Fruit fly (Drosophila melanogaster) whole organism, embryonic: ENCODE measurements around the gene Prx4.

Source experiments
- Aef1 ChIP-seq: fragments of 200-800 bp; sonication (Bioruptor generic); IDR thresholded peaks from 3 replicates; pipeline ENCODE4 v1.3.6; 2022; ENCODE audit warnings: missing biosample characterization, missing genetic modification characterization
- BtbVII ChIP-seq: fragments of 200-800 bp; sonication (Bioruptor generic); optimal IDR thresholded peaks from 3 replicates; lab custom pipeline; 2017; ENCODE audit warnings: missing biosample characterization, mild to moderate bottlenecking, missing genetic modification characterization
- CG10267 ChIP-seq: fragments of 200-800 bp; sonication (Bioruptor generic); optimal IDR thresholded peaks from 2 replicates; lab custom pipeline; 2018; ENCODE audit warnings: missing biosample characterization, mild to moderate bottlenecking, missing genetic modification characterization, moderate library complexity
- CG10543 ChIP-seq: fragments of 200-800 bp; sonication (Bioruptor generic); optimal IDR thresholded peaks from 3 replicates; lab custom pipeline; 2017; ENCODE audit warnings: missing biosample characterization, mild to moderate bottlenecking, missing genetic modification characterization, moderate library complexity
- CG11247 ChIP-seq: fragments of 200-800 bp; sonication (Bioruptor generic); IDR thresholded peaks from 2 replicates; pipeline ENCODE4 v1.3.6; 2022; ENCODE audit warnings: missing biosample characterization, missing genetic modification characterization
- CG14441 ChIP-seq: fragments of 200-800 bp; sonication (Bioruptor generic); IDR thresholded peaks from 2 replicates; pipeline ENCODE4 v1.3.6; 2022; ENCODE audit warnings: missing biosample characterization, missing genetic modification characterization
- CG14860 ChIP-seq: fragments of 200-800 bp; sonication (Bioruptor generic); IDR thresholded peaks from 3 replicates; pipeline ENCODE4 v1.3.6; 2022; ENCODE audit warnings: missing biosample characterization, missing genetic modification characterization; ENCODE audit not compliant: partially characterized antibody
- CG15073 ChIP-seq: fragments of 200-800 bp; sonication (Bioruptor generic); optimal IDR thresholded peaks from 2 replicates; lab custom pipeline; 2016; ENCODE audit warnings: missing biosample characterization, missing genetic modification characterization
- CG16813 ChIP-seq: fragments of 200-800 bp; sonication (Bioruptor generic); IDR thresholded peaks from 3 replicates; pipeline ENCODE4 v1.3.6; 2022; ENCODE audit warnings: missing biosample characterization, missing genetic modification characterization; ENCODE audit not compliant: partially characterized antibody
- CG17612 ChIP-seq: fragments of 200-800 bp; sonication (Bioruptor generic); IDR thresholded peaks from 2 replicates; pipeline ENCODE4 v1.3.6; 2022; ENCODE audit warnings: missing biosample characterization, missing genetic modification characterization
- CG3065 ChIP-seq: fragments of 200-800 bp; sonication (Bioruptor generic); optimal IDR thresholded peaks from 2 replicates; lab custom pipeline; 2016; ENCODE audit warnings: missing biosample characterization, missing genetic modification characterization
- CG32772 ChIP-seq: fragments of 200-800 bp; sonication (Bioruptor generic); IDR thresholded peaks from 2 replicates; pipeline ENCODE4 v1.3.6; 2022; ENCODE audit warnings: missing biosample characterization, missing genetic modification characterization
- CG4282 ChIP-seq: fragments of 200-800 bp; sonication (Bioruptor generic); optimal IDR thresholded peaks from 2 replicates; lab custom pipeline; 2016; ENCODE audit warnings: missing biosample characterization, missing genetic modification characterization
- CG4707 ChIP-seq: fragments of 200-800 bp; sonication (Bioruptor generic); optimal IDR thresholded peaks from 2 replicates; lab custom pipeline; 2018; ENCODE audit warnings: missing biosample characterization, mild to moderate bottlenecking, missing genetic modification characterization, moderate library complexity
- CG6654 ChIP-seq: fragments of 200-800 bp; sonication (Bioruptor generic); optimal IDR thresholded peaks from 2 replicates; lab custom pipeline; 2017; ENCODE audit warnings: missing biosample characterization, mild to moderate bottlenecking, missing genetic modification characterization
- CG9876 ChIP-seq: fragments of 200-800 bp; sonication (Bioruptor generic); optimal IDR thresholded peaks from 2 replicates; lab custom pipeline; 2016; ENCODE audit warnings: missing biosample characterization, missing genetic modification characterization
- CG9932 ChIP-seq: fragments of 200-800 bp; sonication (Bioruptor generic); IDR thresholded peaks from 2 replicates; pipeline ENCODE4 v1.3.6; 2022; ENCODE audit warnings: missing biosample characterization, missing genetic modification characterization
- D19B ChIP-seq: fragments of 200-800 bp; sonication (Bioruptor generic); optimal IDR thresholded peaks from 2 replicates; lab custom pipeline; 2017; ENCODE audit warnings: missing biosample characterization, mild to moderate bottlenecking, missing genetic modification characterization
- Doc2 ChIP-seq: fragments of 200-800 bp; sonication (Bioruptor generic); IDR thresholded peaks from 2 replicates; pipeline ENCODE4 v1.3.6; 2022; ENCODE audit warnings: missing biosample characterization, missing genetic modification characterization
- Ets97D ChIP-seq: fragments of 200-800 bp; sonication (Bioruptor generic); optimal IDR thresholded peaks from 3 replicates; lab custom pipeline; 2016; ENCODE audit warnings: missing biosample characterization, missing genetic modification characterization
- Gsc ChIP-seq: fragments of 200-800 bp; sonication (Bioruptor generic); IDR thresholded peaks from 2 replicates; pipeline ENCODE4 v1.3.6; 2022; ENCODE audit warnings: missing biosample characterization, missing genetic modification characterization
- H15 ChIP-seq: fragments of 200-800 bp; sonication (Bioruptor generic); IDR thresholded peaks from 3 replicates; pipeline ENCODE4 v1.3.6; 2022; ENCODE audit warnings: missing biosample characterization, missing genetic modification characterization
- HLH4C ChIP-seq: fragments of 200-800 bp; sonication (Bioruptor generic); IDR thresholded peaks from 3 replicates; pipeline ENCODE4 v1.3.6; 2022; ENCODE audit warnings: missing biosample characterization, missing genetic modification characterization; ENCODE audit not compliant: partially characterized antibody
- Hsf ChIP-seq: fragments of 200-800 bp; sonication (Bioruptor generic); optimal IDR thresholded peaks from 3 replicates; lab custom pipeline; 2016; ENCODE audit warnings: missing biosample characterization, missing genetic modification characterization
- Mes4 ChIP-seq: fragments of 200-800 bp; sonication (Bioruptor generic); optimal IDR thresholded peaks from 2 replicates; lab custom pipeline; 2016; ENCODE audit warnings: missing biosample characterization, missing genetic modification characterization
- Myb ChIP-seq: fragments of 200-800 bp; sonication (Bioruptor generic); optimal IDR thresholded peaks from 2 replicates; lab custom pipeline; 2016; ENCODE audit warnings: missing biosample characterization, missing genetic modification characterization
- Optix ChIP-seq: fragments of 200-800 bp; sonication (Bioruptor generic); IDR thresholded peaks from 3 replicates; pipeline ENCODE4 v1.3.6; 2022; ENCODE audit warnings: missing biosample characterization, missing genetic modification characterization
- Rx ChIP-seq: fragments of 200-800 bp; sonication (Bioruptor generic); IDR thresholded peaks from 2 replicates; pipeline ENCODE4 v1.3.6; 2022; ENCODE audit warnings: missing biosample characterization, missing genetic modification characterization
- br ChIP-seq: fragments of >200 bp; optimal IDR thresholded peaks from 2 replicates; lab custom pipeline; 2017
- chif ChIP-seq, 2 experiments: fragments of 200-800 bp; sonication (Bioruptor generic); optimal IDR thresholded peaks; 3 replicates each; lab custom pipeline; 2016; ENCODE audit warnings: missing biosample characterization in 2 of 2, missing genetic modification characterization in 2 of 2
- chinmo ChIP-seq: fragments of 200-800 bp; sonication (Bioruptor generic); IDR thresholded peaks from 4 replicates; pipeline ENCODE4 v1.3.6; 2022; ENCODE audit warnings: missing biosample characterization, missing genetic modification characterization; ENCODE audit not compliant: partially characterized antibody
- dmrt11E ChIP-seq: fragments of 200-800 bp; sonication (Bioruptor generic); optimal IDR thresholded peaks from 3 replicates; lab custom pipeline; 2018; ENCODE audit warnings: missing biosample characterization, mild to moderate bottlenecking, missing genetic modification characterization, moderate library complexity
- gcm ChIP-seq: fragments of 200-800 bp; sonication (Bioruptor generic); optimal IDR thresholded peaks from 2 replicates; lab custom pipeline; 2019; ENCODE audit warnings: missing biosample characterization, mild to moderate bottlenecking, missing genetic modification characterization, moderate library complexity
- gro ChIP-seq: fragments of 200-800 bp; sonication (Bioruptor generic); optimal IDR thresholded peaks from 2 replicates; lab custom pipeline; 2016; ENCODE audit warnings: missing biosample characterization, missing genetic modification characterization
- ham ChIP-seq: fragments of 200-800 bp; sonication (Bioruptor generic); IDR thresholded peaks from 2 replicates; pipeline ENCODE4 v1.3.6; 2022; ENCODE audit warnings: missing biosample characterization, missing genetic modification characterization
- hkb ChIP-seq, 2 experiments: fragments of 200-800 bp in 1 of 2; fragments of >200 bp in 1 of 2; sonication (Bioruptor generic) in 1 of 2; IDR thresholded peaks in 1 of 2; optimal IDR thresholded peaks in 1 of 2; 2 replicates each; pipeline versions ENCODE4 v1.3.6 to Lab custom; 2017 to 2022; ENCODE audit warnings: missing biosample characterization in 1 of 2, missing genetic modification characterization in 1 of 2
- hth ChIP-seq: fragments of >200 bp; optimal IDR thresholded peaks from 2 replicates; lab custom pipeline; 2017; ENCODE audit warnings: inconsistent platforms
- inv ChIP-seq: fragments of 200-800 bp; sonication (Bioruptor generic); IDR thresholded peaks from 2 replicates; pipeline ENCODE4 v1.3.6; 2022; ENCODE audit warnings: missing biosample characterization, missing genetic modification characterization; ENCODE audit not compliant: partially characterized antibody
- jing ChIP-seq: fragments of 200-800 bp; sonication (Bioruptor generic); optimal IDR thresholded peaks from 2 replicates; lab custom pipeline; 2018; ENCODE audit warnings: missing biosample characterization, mild to moderate bottlenecking, missing genetic modification characterization
- mirr ChIP-seq: fragments of 200-800 bp; sonication (Bioruptor generic); optimal IDR thresholded peaks from 3 replicates; lab custom pipeline; 2018; ENCODE audit warnings: missing biosample characterization, mild to moderate bottlenecking, missing genetic modification characterization
- nmo ChIP-seq: fragments of 200-800 bp; sonication (Bioruptor generic); optimal IDR thresholded peaks from 2 replicates; lab custom pipeline; 2018; ENCODE audit warnings: missing biosample characterization, mild to moderate bottlenecking, missing genetic modification characterization, moderate library complexity
- pb ChIP-seq: fragments of 200-800 bp; sonication (Bioruptor generic); optimal IDR thresholded peaks from 3 replicates; lab custom pipeline; 2016; ENCODE audit warnings: missing biosample characterization, missing genetic modification characterization
- rib ChIP-seq: fragments of 200-800 bp; sonication (Bioruptor generic); IDR thresholded peaks from 2 replicates; pipeline ENCODE4 v1.3.6; 2022; ENCODE audit warnings: missing biosample characterization, missing genetic modification characterization
- salm ChIP-seq: fragments of 200-800 bp; sonication (Bioruptor generic); optimal IDR thresholded peaks from 2 replicates; lab custom pipeline; 2018; ENCODE audit warnings: missing biosample characterization, mild to moderate bottlenecking, missing genetic modification characterization
- schlank ChIP-seq: fragments of 200-800 bp; sonication (Bioruptor generic); optimal IDR thresholded peaks from 2 replicates; lab custom pipeline; 2018; ENCODE audit warnings: missing biosample characterization, mild to moderate bottlenecking, missing genetic modification characterization
- scrt ChIP-seq: fragments of 200-800 bp; sonication (Bioruptor generic); optimal IDR thresholded peaks from 2 replicates; lab custom pipeline; 2018; ENCODE audit warnings: missing biosample characterization, mild to moderate bottlenecking, missing genetic modification characterization, moderate library complexity
- seq ChIP-seq: fragments of 200-800 bp; sonication (Bioruptor generic); IDR thresholded peaks from 2 replicates; pipeline ENCODE4 v1.3.6; 2022; ENCODE audit warnings: missing biosample characterization, missing genetic modification characterization
- ssp ChIP-seq: fragments of 200-800 bp; sonication (Bioruptor generic); IDR thresholded peaks from 2 replicates; pipeline ENCODE4 v1.3.6; 2022; ENCODE audit warnings: missing biosample characterization, missing genetic modification characterization
- tx ChIP-seq: fragments of 200-800 bp; sonication (Bioruptor generic); optimal IDR thresholded peaks from 2 replicates; lab custom pipeline; 2016; ENCODE audit warnings: missing biosample characterization, missing genetic modification characterization

Prx4 gene

DNA sequence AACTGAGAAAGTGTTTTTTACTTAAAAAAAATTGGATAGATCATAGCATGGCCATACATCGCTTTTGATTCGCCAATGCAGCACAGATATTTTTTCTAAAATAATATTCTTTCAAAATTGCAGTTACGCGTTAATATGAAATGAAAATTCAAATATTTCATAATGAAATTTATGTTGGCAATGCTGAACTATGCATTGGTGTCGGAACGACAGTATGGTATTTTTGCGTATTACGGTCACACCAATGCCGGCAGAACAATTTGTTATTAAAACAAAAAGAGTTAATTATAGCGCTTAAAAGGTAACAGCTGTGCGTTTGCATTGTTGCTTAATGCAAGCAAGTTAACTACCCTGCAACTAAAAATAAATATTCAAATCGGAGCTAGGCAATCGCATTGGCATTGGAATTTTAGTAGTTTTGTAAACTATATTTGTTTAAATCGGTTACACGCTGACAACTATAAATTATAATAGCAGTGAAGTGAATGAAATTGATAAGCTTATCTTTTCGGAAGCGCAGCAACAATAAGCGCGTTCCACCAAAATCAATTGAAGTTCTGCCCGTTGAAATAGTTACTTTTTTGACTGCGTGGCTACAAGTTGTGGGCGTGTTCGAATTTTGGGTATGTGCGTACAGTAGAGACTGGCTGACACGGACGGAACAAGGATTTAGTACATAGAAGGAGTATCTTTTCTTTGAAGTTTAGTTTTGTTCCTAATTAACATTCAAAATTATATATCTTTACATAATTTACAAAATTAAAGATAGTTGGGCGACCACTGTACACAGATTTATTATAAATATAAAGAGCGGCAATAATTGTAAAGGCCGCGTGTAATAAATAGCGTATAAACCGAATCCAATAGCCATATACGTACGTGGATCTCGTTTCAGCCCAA is at the start of gene Prx4 (continued):
- no peak for TF ChIP-seq hkb (optimal IDR thresholded peaks at IDR 0.05; lab: Kevin White, UChicago)
- peak; percentile 78 for TF ChIP-seq hkb (GFP tag; IDR thresholded peaks at IDR 0.05; lab: Robert Waterston, UW)
- TF ChIP-seq nmo (GFP tag; lab: Kevin White, UChicago): peak; percentile 70
- TF ChIP-seq pb (GFP tag; lab: Kevin White, UChicago): no peak
- TF ChIP-seq CG4707 (GFP tag; lab: Kevin White, UChicago): peak; percentile 39
- TF ChIP-seq CG4282 (GFP tag; lab: Kevin White, UChicago): no peak
- TF ChIP-seq ssp (GFP tag; lab: Robert Waterston, UW): no peak; the same call in 1 of the 2 replicates
- no peak for TF ChIP-seq CG10543 (GFP tag; lab: Kevin White, UChicago)
- TF ChIP-seq Optix (GFP tag; lab: Robert Waterston, UW): peak; percentile 59; the same call in 2 of the 3 replicates
- 0 out of 2 replicates have a peak, but pooled peaks have one; percentile 14 for TF ChIP-seq ham (GFP tag; lab: Robert Waterston, UW)
- TF ChIP-seq CG9932 (GFP tag; lab: Robert Waterston, UW): peak; percentile 74
- no peak for TF ChIP-seq hth
- peak; percentile 61 for TF ChIP-seq dmrt11E
- TF ChIP-seq chif (GFP tag; optimal IDR thresholded peaks at IDR 0.05; lab: Kevin White, UChicago): peak in 1 of 2 experiments; percentile 8
- no peak for TF ChIP-seq CG14860 (GFP tag; lab: Robert Waterston, UW)
- peak; percentile 44 for TF ChIP-seq Hsf (GFP tag; lab: Kevin White, UChicago)
- no peak for TF ChIP-seq br (lab: Kevin White, UChicago)
- TF ChIP-seq Rx (GFP tag; lab: Robert Waterston, UW): no peak
- no peak for TF ChIP-seq CG16813 (GFP tag; lab: Robert Waterston, UW)
- TF ChIP-seq Doc2: no peak
- TF ChIP-seq CG9876 (GFP tag; lab: Kevin White, UChicago): no peak
- peak; percentile 76 for TF ChIP-seq CG11247 (GFP tag; lab: Robert Waterston, UW)
- peak; percentile 61 for TF ChIP-seq D19B
- TF ChIP-seq CG6654: no peak
- TF ChIP-seq seq (GFP tag; lab: Robert Waterston, UW): peak; percentile 73
- TF ChIP-seq Ets97D (GFP tag; lab: Kevin White, UChicago): no peak
- peak; percentile 0 for TF ChIP-seq Mes4 (GFP tag; lab: Kevin White, UChicago)
- TF ChIP-seq Myb (GFP tag; lab: Kevin White, UChicago): no peak
- peak; percentile 62 for TF ChIP-seq CG32772
- TF ChIP-seq scrt (GFP tag; lab: Kevin White, UChicago): peak; percentile 28
- TF ChIP-seq rib (GFP tag; lab: Robert Waterston, UW): no peak
- TF ChIP-seq Aef1 (GFP tag; lab: Robert Waterston, UW): peak; percentile 76
- no peak; the same call in 1 of the 2 replicates for TF ChIP-seq Gsc (GFP tag; lab: Robert Waterston, UW)
- peak; percentile 33 for TF ChIP-seq schlank (tag; lab: Kevin White, UChicago)
- TF ChIP-seq CG3065 (GFP tag; lab: Kevin White, UChicago): no peak
- TF ChIP-seq salm (tag; lab: Kevin White, UChicago): peak; percentile 42
- peak; percentile 54 for TF ChIP-seq CG10267 (tag; lab: Kevin White, UChicago)
- peak; percentile 44 for TF ChIP-seq jing (GFP tag; lab: Kevin White, UChicago)
- no peak for TF ChIP-seq HLH4C
- TF ChIP-seq tx: no peak
- no peak for TF ChIP-seq gro
- no peak for TF ChIP-seq inv (GFP tag; lab: Robert Waterston, UW)
- TF ChIP-seq mirr (GFP tag; lab: Kevin White, UChicago): no peak
- TF ChIP-seq H15 (GFP tag; lab: Robert Waterston, UW): peak; percentile 57; the same call in 2 of the 3 replicates
- TF ChIP-seq CG15073 (GFP tag; lab: Kevin White, UChicago): no peak
- TF ChIP-seq BtbVII (GFP tag; lab: Kevin White, UChicago): peak; percentile 66
- peak; percentile 78 for TF ChIP-seq CG14441 (GFP tag; lab: Robert Waterston, UW)
- no peak for TF ChIP-seq chinmo (GFP tag; lab: Robert Waterston, UW)
- TF ChIP-seq CG17612 (GFP tag; lab: Robert Waterston, UW): no peak
- TF ChIP-seq gcm (GFP tag; lab: Kevin White, UChicago): peak; percentile 50
